Worm (Caenorhabditis elegans): Measurements from ENCODE around the gene Y75B7AR.1.

Y75B7AR.1 gene

ce11 chrV:1378010-1378409 lies 14.8 kb downstream of the Y75B7AR.1 start:
- TF ChIP-seq pes-1 (GFP tag; IDR thresholded peaks at IDR 0.05) (no peak), hmg-4 (GFP tag; optimal IDR thresholded peaks at IDR 0.05) (no peak)

- TF ChIP-seq ceh-13 (GFP tag; optimal IDR thresholded peaks at IDR 0.05), result no peak
- no peak for TF ChIP-seq tbx-37 (GFP tag; conservative IDR thresholded peaks at IDR 0.05)
- no peak for TF ChIP-seq tbx-11 (GFP tag; IDR thresholded peaks at IDR 0.05)
- no peak for TF ChIP-seq F13C5.2 (tag; optimal IDR thresholded peaks at IDR 0.05)
- TF ChIP-seq ets-7 (tag; optimal IDR thresholded peaks at IDR 0.05), result no peak
- TF ChIP-seq scrt-1 (GFP tag; IDR thresholded peaks at IDR 0.05), result no peak
- no peak for TF ChIP-seq sea-1 (GFP tag; conservative IDR thresholded peaks at IDR 0.05)
- TF ChIP-seq hmbx-1 (tag; optimal IDR thresholded peaks at IDR 0.05), result no peak
- TF ChIP-seq ama-1 (optimal IDR thresholded peaks at IDR 0.05), result no peak
- no peak for TF ChIP-seq tra-4 (tag; optimal IDR thresholded peaks at IDR 0.05)
Measured at ce11 chrV:1375007-1375406, 17.8 kb downstream of the Y75B7AR.1 start.

ce11 chrV:1370914-1371313 lies 21.9 kb downstream of the Y75B7AR.1 start, which contains the start of gene snt-3:
TSS of gene snt-3 (minus strand) at chrV:1371014.
- TF ChIP-seq scrt-1 (GFP tag; IDR thresholded peaks at IDR 0.05) (no peak), ets-7 (tag; optimal IDR thresholded peaks at IDR 0.05) (no peak), pes-1 (GFP tag; IDR thresholded peaks at IDR 0.05) (no peak), B0310.2 (tag; optimal IDR thresholded peaks at IDR 0.05) (no peak), sea-1 (GFP tag; conservative IDR thresholded peaks at IDR 0.05) (no peak), ceh-36 (tag; optimal IDR thresholded peaks at IDR 0.05) (no peak), tbx-11 (GFP tag; IDR thresholded peaks at IDR 0.05) (no peak), hmg-4 (GFP tag; optimal IDR thresholded peaks at IDR 0.05) (no peak), hnd-1 (tag; optimal IDR thresholded peaks at IDR 0.05) (no peak)

ce11 chrV:1368138-1368537 lies 24.7 kb downstream of the Y75B7AR.1 start:
- TF ChIP-seq aly-1 (tag; optimal IDR thresholded peaks at IDR 0.05) (no peak), tbx-11 (GFP tag; IDR thresholded peaks at IDR 0.05) (no peak), ets-7 (tag; optimal IDR thresholded peaks at IDR 0.05) (no peak), scrt-1 (GFP tag; IDR thresholded peaks at IDR 0.05) (no peak), ceh-36 (tag; optimal IDR thresholded peaks at IDR 0.05) (no peak), flt-1 (GFP tag; IDR thresholded peaks at IDR 0.05) (no peak), F13C5.2 (tag; optimal IDR thresholded peaks at IDR 0.05) (no peak), hmbx-1 (tag; optimal IDR thresholded peaks at IDR 0.05) (no peak), hnd-1 (tag; optimal IDR thresholded peaks at IDR 0.05) (no peak), tbx-37 (GFP tag; conservative IDR thresholded peaks at IDR 0.05) (no peak), sea-1 (GFP tag; conservative IDR thresholded peaks at IDR 0.05) (no peak), ama-1 (optimal IDR thresholded peaks at IDR 0.05) (no peak), tra-4 (tag; optimal IDR thresholded peaks at IDR 0.05) (no peak), B0310.2 (tag; optimal IDR thresholded peaks at IDR 0.05) (no peak)

- no peak for TF ChIP-seq ama-1 (optimal IDR thresholded peaks at IDR 0.05)
- TF ChIP-seq tbx-37 (GFP tag; conservative IDR thresholded peaks at IDR 0.05), result no peak
- no peak for TF ChIP-seq hmg-4 (GFP tag; optimal IDR thresholded peaks at IDR 0.05)
- no peak for TF ChIP-seq tra-4 (tag; optimal IDR thresholded peaks at IDR 0.05)
- TF ChIP-seq tbx-11 (GFP tag; IDR thresholded peaks at IDR 0.05), result no peak
- no peak for TF ChIP-seq ets-7 (tag; optimal IDR thresholded peaks at IDR 0.05)
- no peak for TF ChIP-seq F13C5.2 (tag; optimal IDR thresholded peaks at IDR 0.05)
- TF ChIP-seq ceh-13 (GFP tag; optimal IDR thresholded peaks at IDR 0.05), result no peak
- no peak for TF ChIP-seq B0310.2 (tag; optimal IDR thresholded peaks at IDR 0.05)
- TF ChIP-seq sea-1 (GFP tag; conservative IDR thresholded peaks at IDR 0.05), result no peak
- no peak for TF ChIP-seq hnd-1 (tag; optimal IDR thresholded peaks at IDR 0.05)
- TF ChIP-seq flt-1 (GFP tag; IDR thresholded peaks at IDR 0.05), result no peak
- TF ChIP-seq hmbx-1 (tag; optimal IDR thresholded peaks at IDR 0.05), result no peak
- TF ChIP-seq ceh-36 (tag; optimal IDR thresholded peaks at IDR 0.05), result no peak
- no peak for TF ChIP-seq aly-1 (tag; optimal IDR thresholded peaks at IDR 0.05)
- TF ChIP-seq scrt-1 (GFP tag; IDR thresholded peaks at IDR 0.05), result no peak
Measured at ce11 chrV:1366082-1366481, 26.7 kb downstream of the Y75B7AR.1 start.

- no peak for TF ChIP-seq hnd-1 (tag; optimal IDR thresholded peaks at IDR 0.05)
- TF ChIP-seq pes-1 (GFP tag; IDR thresholded peaks at IDR 0.05), result no peak
- TF ChIP-seq ets-7 (tag; optimal IDR thresholded peaks at IDR 0.05), result no peak
- TF ChIP-seq ceh-36 (tag; optimal IDR thresholded peaks at IDR 0.05), result no peak
- TF ChIP-seq tbx-11 (GFP tag; IDR thresholded peaks at IDR 0.05), result no peak
- no peak for TF ChIP-seq scrt-1 (GFP tag; IDR thresholded peaks at IDR 0.05)
- no peak for TF ChIP-seq hmg-4 (GFP tag; optimal IDR thresholded peaks at IDR 0.05)
Measured at ce11 chrV:1364346-1364745, 28.5 kb downstream of the Y75B7AR.1 start.

- TF ChIP-seq sea-1 (GFP tag; conservative IDR thresholded peaks at IDR 0.05), result no peak
- TF ChIP-seq ceh-13 (GFP tag; optimal IDR thresholded peaks at IDR 0.05), result no peak
- TF ChIP-seq B0310.2 (tag; optimal IDR thresholded peaks at IDR 0.05), result no peak
- no peak for TF ChIP-seq ets-7 (tag; optimal IDR thresholded peaks at IDR 0.05)
- TF ChIP-seq hnd-1 (tag; optimal IDR thresholded peaks at IDR 0.05), result no peak
- no peak for TF ChIP-seq pes-1 (GFP tag; IDR thresholded peaks at IDR 0.05)
- TF ChIP-seq tbx-11 (GFP tag; IDR thresholded peaks at IDR 0.05), result no peak
Measured at ce11 chrV:1362027-1362426, 30.8 kb downstream of the Y75B7AR.1 start.

ce11 chrV:1358051-1358450 lies 34.7 kb downstream of the Y75B7AR.1 start, which contains the start of gene Y75B7AL.2:
TSS of gene Y75B7AL.2 (minus strand) at chrV:1358151.
- TF ChIP-seq ceh-36 (tag; optimal IDR thresholded peaks at IDR 0.05) (no peak), ets-7 (tag; optimal IDR thresholded peaks at IDR 0.05) (no peak), aly-1 (tag; optimal IDR thresholded peaks at IDR 0.05) (no peak), hnd-1 (tag; optimal IDR thresholded peaks at IDR 0.05) (no peak), F13C5.2 (tag; optimal IDR thresholded peaks at IDR 0.05) (no peak), ama-1 (optimal IDR thresholded peaks at IDR 0.05) (no peak), pes-1 (GFP tag; IDR thresholded peaks at IDR 0.05) (no peak), tbx-11 (GFP tag; IDR thresholded peaks at IDR 0.05) (no peak), hmbx-1 (tag; optimal IDR thresholded peaks at IDR 0.05) (no peak), sea-1 (GFP tag; conservative IDR thresholded peaks at IDR 0.05) (no peak), flt-1 (GFP tag; IDR thresholded peaks at IDR 0.05) (no peak), B0310.2 (tag; optimal IDR thresholded peaks at IDR 0.05) (no peak), hmg-4 (GFP tag; optimal IDR thresholded peaks at IDR 0.05) (no peak), ceh-13 (GFP tag; optimal IDR thresholded peaks at IDR 0.05) (no peak), scrt-1 (GFP tag; IDR thresholded peaks at IDR 0.05) (no peak), tra-4 (tag; optimal IDR thresholded peaks at IDR 0.05) (no peak), tbx-37 (GFP tag; conservative IDR thresholded peaks at IDR 0.05) (no peak)
